Worm (Caenorhabditis elegans): ENCODE measurements around the gene nspc-3.
"Not testable (repeated sequence)": the region's sequence is repeated elsewhere in the genome, so short reads cannot be mapped to it uniquely, and the experiment has no call there.

Gene nspc-3

DNA sequence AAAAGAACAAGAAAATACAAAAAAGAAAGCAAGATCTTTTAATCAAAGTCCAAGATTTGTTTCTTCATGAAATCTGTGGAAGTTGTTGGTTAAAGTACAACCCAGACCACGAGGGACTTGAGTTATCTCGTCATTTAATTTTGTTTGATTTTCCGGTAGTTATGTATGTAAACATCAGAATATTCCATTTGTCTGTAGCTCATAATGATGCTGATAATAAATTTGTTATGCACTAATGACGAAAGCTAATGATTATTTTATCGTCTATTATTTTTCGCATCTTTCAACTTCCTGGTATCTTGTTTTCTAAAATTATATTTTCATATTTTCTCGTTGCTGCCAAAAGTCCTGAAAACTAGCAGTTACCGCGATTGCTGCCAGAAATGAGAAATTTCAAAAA, 13.9 kb upstream of the nspc-3 start:
- peak; percentile 49 for TF ChIP-seq fkh-8 (tag; optimal IDR thresholded peaks at IDR 0.05)
- TF ChIP-seq nhr-19 (GFP tag; conservative IDR thresholded peaks at IDR 0.05): no peak
- TF ChIP-seq nhr-28 (tag; optimal IDR thresholded peaks at IDR 0.05): no peak
- no peak for TF ChIP-seq tlp-1 (tag; optimal IDR thresholded peaks at IDR 0.05)
- TF ChIP-seq ceh-8 (GFP tag; optimal IDR thresholded peaks at IDR 0.05): peak; percentile 91
- no peak for TF ChIP-seq mef-2 (tag; optimal IDR thresholded peaks at IDR 0.05)
- TF ChIP-seq sup-37 (GFP tag; optimal IDR thresholded peaks at IDR 0.05): no peak
- no peak for TF ChIP-seq nhr-47 (tag; optimal IDR thresholded peaks at IDR 0.05)
- TF ChIP-seq egl-27 (tag; optimal IDR thresholded peaks at IDR 0.05): no peak
- TF ChIP-seq unc-62 (GFP tag; optimal IDR thresholded peaks at IDR 0.05): no peak
- no peak for TF ChIP-seq sox-4 (tag; optimal IDR thresholded peaks at IDR 0.05)

DNA sequence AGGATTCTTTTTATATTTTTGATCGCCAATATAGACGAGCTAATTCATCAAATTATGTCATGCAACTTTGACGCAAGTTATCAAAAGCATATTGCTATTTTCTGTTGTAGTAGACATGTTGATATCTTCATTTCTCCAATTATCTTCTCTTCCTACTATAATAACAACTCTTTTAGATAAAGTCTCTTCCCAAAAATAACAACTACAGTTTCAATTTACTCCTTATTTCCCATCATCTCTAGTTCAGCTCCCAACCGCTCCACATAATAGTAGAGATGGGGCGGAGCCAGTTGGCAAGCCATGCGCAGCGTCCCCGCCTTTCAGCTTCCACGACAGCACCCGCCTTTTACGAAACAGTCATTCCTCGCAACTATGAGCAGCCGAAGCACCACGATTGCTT, 8.9 kb upstream of the nspc-3 start, which contains the start of gene flp-5:
Gene flp-5, plus strand, starts transcription at position 301 of the 400 bp plus-strand sequence.
- TF ChIP-seq xbp-1 (tag; optimal IDR thresholded peaks at IDR 0.05): no peak
- no peak for TF ChIP-seq efl-3 (GFP tag; optimal IDR thresholded peaks at IDR 0.05)
- TF ChIP-seq nhr-28 (tag; optimal IDR thresholded peaks at IDR 0.05): no peak
- TF ChIP-seq hpl-2 (GFP tag; optimal IDR thresholded peaks at IDR 0.05): no peak
- TF ChIP-seq nhr-84 (tag; optimal IDR thresholded peaks at IDR 0.05): no peak
- TF ChIP-seq isw-1 (GFP tag; IDR thresholded peaks at IDR 0.05): no peak

DNA sequence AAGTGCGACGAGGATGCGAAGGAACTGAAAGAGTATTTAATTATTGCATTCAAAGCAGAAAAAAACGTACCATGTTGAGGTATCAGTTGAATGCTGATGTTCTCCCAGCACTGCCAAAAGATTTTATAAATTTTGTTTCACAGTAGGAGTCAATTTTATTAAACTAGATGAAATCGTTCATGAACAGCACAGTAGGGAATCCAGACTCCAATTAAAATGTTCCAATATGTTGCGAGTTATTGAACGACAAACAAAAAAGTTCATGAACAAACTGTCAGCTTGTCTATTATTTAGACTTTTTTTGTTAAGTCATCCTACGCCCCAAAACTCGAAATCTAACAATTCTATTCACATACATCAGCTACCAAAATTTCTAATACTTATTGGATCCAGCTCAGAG, 1.9 kb upstream of the nspc-3 start, which contains the start of gene nspc-1:
Gene nspc-1, minus strand, starts transcription at position 101 of the 400 bp plus-strand sequence.
- not testable (repeated sequence) for TF ChIP-seq vab-15, unc-86, sptf-1 (tag; optimal IDR thresholded peaks at IDR 0.05)

DNA sequence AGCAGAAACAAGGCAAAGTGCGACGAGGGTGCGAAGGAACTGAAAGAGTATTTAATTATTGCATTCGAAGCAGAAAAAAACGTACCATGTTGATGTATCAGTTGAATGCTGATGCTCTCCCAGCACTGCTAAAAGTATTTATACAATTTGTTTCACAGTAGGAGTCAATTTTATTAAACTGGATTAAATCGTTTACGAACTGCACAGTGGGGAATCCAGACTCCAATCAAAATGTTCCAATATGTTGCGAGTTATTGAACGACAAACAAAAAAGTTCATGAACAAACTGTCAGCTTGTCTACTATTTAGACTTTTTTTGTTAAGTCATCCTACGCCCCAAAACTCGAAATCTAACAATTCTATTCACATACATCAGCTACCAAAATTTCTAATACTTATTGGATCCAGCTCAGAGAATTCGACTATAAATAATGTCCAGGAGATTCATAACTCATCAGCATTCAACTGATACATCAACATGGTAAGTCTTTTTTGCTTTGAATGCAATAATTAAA, 1.4 kb downstream of the nspc-3 start, which contains the start of the genes nspc-4 and nspc-5:
Gene nspc-4, minus strand, starts transcription at position 101 of the 515 bp plus-strand sequence.
Gene nspc-5, plus strand, starts transcription at position 465 of the 515 bp plus-strand sequence.
- TF ChIP-seq aly-2 (tag; optimal IDR thresholded peaks at IDR 0.05); unc-98 (GFP tag; IDR thresholded peaks at IDR 0.05); Y116A8C.19 (tag; optimal IDR thresholded peaks at IDR 0.05; ENCODE audit: borderline replicate concordance): not testable (repeated sequence)

DNA sequence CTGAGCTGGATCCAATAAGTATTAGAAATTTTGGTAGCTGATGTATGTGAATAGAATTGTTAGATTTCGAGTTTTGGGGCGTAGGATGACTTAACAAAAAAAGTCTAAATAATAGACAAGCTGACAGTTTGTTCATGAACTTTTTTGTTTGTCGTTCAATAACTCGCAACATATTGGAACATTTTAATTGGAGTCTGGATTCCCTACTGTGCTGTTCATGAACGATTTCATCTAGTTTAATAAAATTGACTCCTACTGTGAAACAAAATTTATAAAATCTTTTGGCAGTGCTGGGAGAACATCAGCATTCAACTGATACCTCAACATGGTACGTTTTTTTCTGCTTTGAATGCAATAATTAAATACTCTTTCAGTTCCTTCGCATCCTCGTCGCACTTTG, 4.7 kb downstream of the nspc-3 start, which contains the start of gene nspc-7:
Gene nspc-7, plus strand, starts transcription at position 301 of the 400 bp plus-strand sequence.
- not testable (repeated sequence) for TF ChIP-seq fkh-4 (tag; optimal IDR thresholded peaks at IDR 0.05; ENCODE audit: borderline replicate concordance); mdl-1 (tag; optimal IDR thresholded peaks at IDR 0.05); nhr-76 (tag; optimal IDR thresholded peaks at IDR 0.05)

DNA sequence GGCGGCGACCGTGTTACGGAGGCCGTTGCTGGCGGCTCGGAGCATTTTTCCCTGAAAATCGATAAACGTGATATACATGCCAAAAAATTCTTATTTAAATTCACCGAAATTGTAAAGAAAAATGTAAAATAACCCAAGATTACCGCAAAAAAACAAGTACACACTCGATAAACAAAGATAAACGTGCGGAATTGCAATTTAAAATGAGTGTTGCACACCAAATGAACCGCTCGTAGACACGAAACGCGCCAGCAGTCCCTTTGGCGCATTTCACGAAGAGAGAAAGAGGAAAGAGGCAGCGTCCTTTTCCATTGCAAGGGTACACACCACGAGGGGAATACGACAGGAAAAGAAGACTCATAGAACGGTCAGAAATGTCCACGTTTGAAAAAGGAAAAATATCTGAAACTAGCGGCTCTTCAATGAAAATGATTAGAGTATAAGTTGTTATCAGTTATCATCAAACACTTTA, 9.1 kb downstream of the nspc-3 start, which contains the start of gene sdha-1:
Gene sdha-1, minus strand, starts transcription at position 51 of the 472 bp plus-strand sequence.
- TF ChIP-seq mef-2 (tag; optimal IDR thresholded peaks at IDR 0.05): peak; percentile 65
- TF ChIP-seq nhr-237 (tag; optimal IDR thresholded peaks at IDR 0.05): peak; percentile 41
- TF ChIP-seq ceh-90 (tag; optimal IDR thresholded peaks at IDR 0.05): no peak
- peak; percentile 61 for TF ChIP-seq pax-3 (tag; optimal IDR thresholded peaks at IDR 0.05)
- no peak for TF ChIP-seq nhr-28 (tag; optimal IDR thresholded peaks at IDR 0.05)
- TF ChIP-seq nhr-20 (tag; optimal IDR thresholded peaks at IDR 0.05): peak; percentile 94
- no peak for TF ChIP-seq fkh-4 (tag; optimal IDR thresholded peaks at IDR 0.05; ENCODE audit: borderline replicate concordance)
- peak; percentile 65 for TF ChIP-seq fos-1 (tag; optimal IDR thresholded peaks at IDR 0.05)
- TF ChIP-seq lin-14 (GFP tag; optimal IDR thresholded peaks at IDR 0.05): peak; percentile 97
- peak; percentile 56 for TF ChIP-seq pag-3 (tag; optimal IDR thresholded peaks at IDR 0.05; ENCODE audit: borderline replicate concordance, insufficient read depth)
- TF ChIP-seq snpc-4 (tag; optimal IDR thresholded peaks at IDR 0.05): peak; percentile 63
- peak; percentile 8 for TF ChIP-seq C04F5.9 (tag; optimal IDR thresholded peaks at IDR 0.05)
- TF ChIP-seq unc-86 (tag; optimal IDR thresholded peaks at IDR 0.05): peak; percentile 82
- TF ChIP-seq lsy-2 (tag; optimal IDR thresholded peaks at IDR 0.05): peak; percentile 86 to 88
- no peak for TF ChIP-seq hlh-17 (GFP tag; optimal IDR thresholded peaks at IDR 0.05; ENCODE audit: borderline replicate concordance)
- TF ChIP-seq ceh-88 (GFP tag; IDR thresholded peaks at IDR 0.05): peak; percentile 66; the same call in 1 of the 2 replicates
- no peak for TF ChIP-seq C34B4.2 (tag; optimal IDR thresholded peaks at IDR 0.05)
- no peak for TF ChIP-seq ama-1 (optimal IDR thresholded peaks at IDR 0.05)
- TF ChIP-seq C16A3.4 (tag; optimal IDR thresholded peaks at IDR 0.05): peak; percentile 93
- TF ChIP-seq nhr-47 (tag; optimal IDR thresholded peaks at IDR 0.05): peak; percentile 88
- peak; percentile 4 for TF ChIP-seq hpl-2 (GFP tag; optimal IDR thresholded peaks at IDR 0.05)
- TF ChIP-seq nhr-19 (GFP tag; conservative IDR thresholded peaks at IDR 0.05): peak; percentile 98
- no peak for TF ChIP-seq sup-37 (GFP tag; optimal IDR thresholded peaks at IDR 0.05)
- peak; percentile 81 to 87 (median 86) for TF ChIP-seq ceh-82 (tag; optimal IDR thresholded peaks at IDR 0.05)

Data from whole organism, L1 larva.